Worm (Caenorhabditis elegans): Measurements from ENCODE around the gene Y73B6BL.270.
A peak's percentile ranks its signal among the peaks of the same experiment; 100 is the strongest.
"Not testable (repeated sequence)": the region's sequence is repeated elsewhere in the genome, so short reads cannot be mapped to it uniquely, and the experiment has no call there.

The Y73B6BL.270 gene

DNA sequence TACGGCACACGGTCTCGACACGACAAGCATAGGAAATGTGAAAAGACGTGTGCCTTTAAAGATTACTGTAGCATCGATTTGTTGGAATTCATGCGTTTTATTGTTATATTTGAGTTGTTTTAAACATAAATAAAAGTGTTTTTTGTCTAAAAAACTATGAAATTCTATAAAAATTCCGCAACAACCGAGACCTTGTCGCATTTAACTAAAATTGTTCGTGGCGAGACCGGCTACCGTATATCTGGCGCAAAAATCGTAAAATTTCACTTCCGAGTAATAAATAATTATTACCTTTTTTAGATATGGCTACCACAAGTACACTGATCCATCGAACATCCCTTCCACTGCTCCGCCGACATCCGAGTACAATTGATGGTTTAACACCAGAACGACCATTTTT lies 27.8 kb upstream of the Y73B6BL.270 start, which contains the start of gene ipla-6:
TSS of gene ipla-6 (plus strand) at position 301 of the 400 bp plus-strand sequence.
- TF ChIP-seq nhr-76 (tag; optimal IDR thresholded peaks at IDR 0.05) (no peak), lin-13 (tag; optimal IDR thresholded peaks at IDR 0.05) (no peak), tbx-8 (GFP tag; optimal IDR thresholded peaks at IDR 0.05) (no peak), mep-1 (tag; optimal IDR thresholded peaks at IDR 0.05) (no peak), zip-8 (tag; optimal IDR thresholded peaks at IDR 0.05) (no peak), mab-5 (tag; optimal IDR thresholded peaks at IDR 0.05) (no peak), cnd-1 (tag; optimal IDR thresholded peaks at IDR 0.05) (no peak)

DNA sequence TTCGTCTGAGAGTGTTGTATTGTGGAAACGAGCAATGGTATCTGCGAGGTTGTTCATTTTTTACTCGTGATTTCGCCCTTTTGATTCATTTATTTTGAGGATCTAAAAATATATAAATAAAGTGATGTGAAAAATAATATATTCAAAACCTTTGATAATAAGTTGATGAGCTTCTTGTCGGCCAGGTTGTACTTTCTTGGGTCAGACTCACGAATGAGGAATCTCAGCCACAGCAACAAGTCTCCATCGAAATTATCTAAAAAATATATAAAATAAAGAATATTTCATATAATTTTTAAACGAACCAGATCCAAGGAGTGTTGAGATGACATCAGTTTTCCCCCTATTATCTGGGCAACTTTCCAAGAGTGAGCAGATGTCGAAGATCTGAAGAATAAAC lies 22.7 kb upstream of the Y73B6BL.270 start, which contains the start of gene Y73B6BL.288:
TSS of gene Y73B6BL.288 (minus strand) at position 101 of the 400 bp plus-strand sequence.
- TF ChIP-seq mep-1 (tag; optimal IDR thresholded peaks at IDR 0.05) (no peak), sptf-1 (tag; optimal IDR thresholded peaks at IDR 0.05) (no peak), bed-3 (GFP tag; optimal IDR thresholded peaks at IDR 0.05) (no peak), mab-5 (tag; optimal IDR thresholded peaks at IDR 0.05) (no peak), blmp-1 (tag; optimal IDR thresholded peaks at IDR 0.05) (no peak), pha-4 (tag; optimal IDR thresholded peaks at IDR 0.05) (no peak), tbx-8 (GFP tag; optimal IDR thresholded peaks at IDR 0.05) (no peak), cnd-1 (tag; optimal IDR thresholded peaks at IDR 0.05) (no peak), mls-2 (tag; optimal IDR thresholded peaks at IDR 0.05) (no peak), ztf-11 (tag; optimal IDR thresholded peaks at IDR 0.05) (no peak), M03D4.4 (tag; optimal IDR thresholded peaks at IDR 0.05) (no peak), elt-3 (tag; optimal IDR thresholded peaks at IDR 0.05) (no peak), nhr-237 (tag; optimal IDR thresholded peaks at IDR 0.05) (no peak), ces-1 (GFP tag; optimal IDR thresholded peaks at IDR 0.05) (no peak), lsy-2 (tag; optimal IDR thresholded peaks at IDR 0.05) (no peak), ceh-43 (GFP tag; optimal IDR thresholded peaks at IDR 0.05) (no peak), ham-2 (GFP tag; optimal IDR thresholded peaks at IDR 0.05) (no peak), hlh-1 (tag; optimal IDR thresholded peaks at IDR 0.05) (no peak), nhr-12 (tag; optimal IDR thresholded peaks at IDR 0.05) (no peak)

DNA sequence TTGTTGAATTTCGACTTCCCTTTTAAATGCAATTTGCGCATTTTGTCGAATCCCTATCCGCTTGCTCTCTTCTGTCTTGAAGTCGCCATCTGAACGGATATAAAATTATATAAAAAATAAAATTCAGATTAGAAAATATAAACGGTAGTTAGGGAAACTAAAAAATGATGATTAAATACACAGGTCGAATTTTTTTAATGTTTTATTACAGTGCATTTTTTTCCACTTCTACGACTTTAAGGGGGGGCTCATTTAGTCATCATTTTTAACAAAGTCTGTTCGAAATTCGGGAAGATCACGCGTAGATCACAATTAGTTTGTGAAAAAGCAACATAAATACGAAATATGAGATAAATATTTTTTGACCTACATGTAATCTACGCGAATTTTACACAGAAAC lies 22.3 kb upstream of the Y73B6BL.270 start, which contains the start of gene Y73B6BL.14:
TSS of gene Y73B6BL.14 (minus strand) at position 101 of the 400 bp plus-strand sequence.
- TF ChIP-seq ceh-83 (GFP tag; optimal IDR thresholded peaks at IDR 0.05) (no peak), pha-4 (tag; optimal IDR thresholded peaks at IDR 0.05) (no peak), ceh-43 (GFP tag; optimal IDR thresholded peaks at IDR 0.05) (no peak), lsy-2 (tag; optimal IDR thresholded peaks at IDR 0.05) (no peak), sem-2 (GFP tag; optimal IDR thresholded peaks at IDR 0.05) (no peak), unc-39 (tag; optimal IDR thresholded peaks at IDR 0.05) (no peak), bed-3 (GFP tag; optimal IDR thresholded peaks at IDR 0.05) (no peak), snpc-4 (tag; optimal IDR thresholded peaks at IDR 0.05) (no peak), flh-1 (GFP tag; optimal IDR thresholded peaks at IDR 0.05) (no peak), M03D4.4 (tag; optimal IDR thresholded peaks at IDR 0.05) (no peak), mep-1 (tag; optimal IDR thresholded peaks at IDR 0.05) (no peak), mls-2 (tag; optimal IDR thresholded peaks at IDR 0.05) (no peak), drap-1 (GFP tag; optimal IDR thresholded peaks at IDR 0.05) (no peak), ces-1 (GFP tag; optimal IDR thresholded peaks at IDR 0.05) (no peak)

DNA sequence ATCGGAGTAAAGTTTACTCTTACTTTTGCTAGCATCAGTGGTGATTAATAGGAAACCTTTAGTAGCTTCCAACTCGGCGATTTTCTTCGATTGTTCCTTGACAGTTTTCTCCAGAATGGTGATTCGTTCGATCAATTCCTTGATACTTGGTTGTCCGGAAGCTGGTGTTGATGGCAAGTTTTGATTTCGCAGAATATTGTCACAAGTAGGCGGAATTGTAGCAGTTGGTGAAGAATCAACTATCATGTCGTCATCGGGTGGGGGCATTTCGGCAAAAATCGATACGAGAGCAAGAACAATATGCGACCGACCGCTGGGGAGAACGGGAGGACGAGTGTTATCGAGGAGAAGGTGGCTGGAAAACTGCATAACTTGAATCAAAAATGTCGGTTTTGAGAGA lies 17.9 kb upstream of the Y73B6BL.270 start, which contains the start of gene Y73B6BL.289:
TSS of gene Y73B6BL.289 (plus strand) at position 301 of the 400 bp plus-strand sequence.
- TF ChIP-seq elt-1 (tag; optimal IDR thresholded peaks at IDR 0.05; ENCODE audit: borderline replicate concordance, insufficient read depth); bed-3 (GFP tag; optimal IDR thresholded peaks at IDR 0.05); sem-2 (GFP tag; optimal IDR thresholded peaks at IDR 0.05): not testable (repeated sequence)

DNA sequence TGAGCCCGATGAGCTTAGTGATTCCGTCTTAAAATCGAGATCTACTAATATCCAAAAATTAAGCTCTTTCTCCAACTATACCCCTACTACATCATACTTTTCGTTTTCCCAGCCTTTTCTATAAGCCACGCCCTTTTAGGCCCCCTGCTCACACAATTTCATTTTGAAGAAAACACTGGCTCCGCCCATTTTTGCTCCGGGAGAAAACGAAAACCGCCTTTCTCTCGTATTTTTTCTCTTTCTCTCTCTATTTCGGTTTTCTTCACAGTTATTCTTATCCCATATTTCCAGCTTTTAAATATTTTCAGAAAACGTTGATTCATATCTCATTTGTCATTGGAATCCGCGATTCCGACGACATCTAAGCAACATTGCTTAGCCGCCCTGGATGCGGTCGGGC lies 3.5 kb upstream of the Y73B6BL.270 start, which contains the start of gene Y73B6BL.47:
TSS of gene Y73B6BL.47 (plus strand) at position 301 of the 400 bp plus-strand sequence.
- TF ChIP-seq sem-2 (GFP tag; optimal IDR thresholded peaks at IDR 0.05) (no peak), ceh-43 (GFP tag; optimal IDR thresholded peaks at IDR 0.05) (no peak), ces-1 (GFP tag; optimal IDR thresholded peaks at IDR 0.05) (peak; percentile 12), M03D4.4 (tag; optimal IDR thresholded peaks at IDR 0.05) (no peak)

DNA sequence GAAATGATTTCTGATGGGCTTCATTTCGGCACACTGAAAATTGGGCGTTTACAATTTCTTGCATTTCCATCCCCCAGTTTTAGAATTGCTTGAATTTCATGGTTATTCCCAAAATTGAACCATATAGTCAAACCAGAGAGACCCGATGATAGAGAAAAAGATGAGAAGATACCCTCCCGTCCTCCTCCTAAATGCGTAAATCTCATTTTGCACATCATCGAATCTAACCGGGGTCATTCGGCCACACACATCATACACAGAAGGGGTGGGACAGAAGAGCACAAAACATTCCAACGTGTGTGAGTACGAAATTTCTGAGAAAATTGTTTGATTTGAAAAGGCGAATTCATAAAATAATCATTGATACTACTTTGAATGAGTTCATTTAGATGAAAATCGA lies 1.5 kb upstream of the Y73B6BL.270 start:
- TF ChIP-seq zip-8 (tag; optimal IDR thresholded peaks at IDR 0.05) (no peak), ces-1 (GFP tag; optimal IDR thresholded peaks at IDR 0.05) (peak; percentile 89), nhr-2 (tag; optimal IDR thresholded peaks at IDR 0.05) (no peak)
